Fruit fly (Drosophila melanogaster): ENCODE results near the gene CG42832.

Gene CG42832

dm6 chr3L:11648410-11648809 is 38.5 kb downstream of the CG42832 start, which contains the start of the genes RIOK1 and Polr3H (continued):
- TF ChIP-seq D19A (tag; optimal IDR thresholded peaks at IDR 0.05) (no peak), lov (optimal IDR thresholded peaks at IDR 0.05) (no peak), lov (GFP tag; IDR thresholded peaks at IDR 0.05) (no peak), NfI (GFP tag; optimal IDR thresholded peaks at IDR 0.05) (peak; percentile 72), Dp (GFP tag; optimal IDR thresholded peaks at IDR 0.05) (peak; percentile 56), gcm (GFP tag; optimal IDR thresholded peaks at IDR 0.05) (no peak), pzg (GFP tag; optimal IDR thresholded peaks at IDR 0.05) (peak; percentile 75), ken (GFP tag; IDR thresholded peaks at IDR 0.05) (peak; percentile 43; the same call in 1 of the 3 replicates), CG10431 (GFP tag; optimal IDR thresholded peaks at IDR 0.05) (no peak), Fer1 (GFP tag; optimal IDR thresholded peaks at IDR 0.05) (no peak), chn (GFP tag; optimal IDR thresholded peaks at IDR 0.05) (peak; percentile 81), CG5180 (GFP tag; optimal IDR thresholded peaks at IDR 0.05) (no peak), phol (tag; optimal IDR thresholded peaks at IDR 0.05) (peak; percentile 96), Doc3 (GFP tag; IDR thresholded peaks at IDR 0.05; ENCODE audit: partially characterized antibody) (no peak), dati (GFP tag; IDR thresholded peaks at IDR 0.05) (no peak), CG4854 (GFP tag; optimal IDR thresholded peaks at IDR 0.05) (peak; percentile 47), sob (GFP tag; IDR thresholded peaks at IDR 0.05) (peak; percentile 28; the same call in 1 of the 2 replicates), wdn (GFP tag; IDR thresholded peaks at IDR 0.05) (0 out of 2 replicates have a peak, but pooled peaks have one; percentile 5), Vsx1 (GFP tag; optimal IDR thresholded peaks at IDR 0.05) (no peak), CG14860 (GFP tag; IDR thresholded peaks at IDR 0.05; ENCODE audit: partially characterized antibody) (no peak), hbn (GFP tag; IDR thresholded peaks at IDR 0.05; ENCODE audit: partially characterized antibody) (no peak), CG4282 (GFP tag; optimal IDR thresholded peaks at IDR 0.05) (peak; percentile 14), esg (GFP tag; conservative IDR thresholded peaks at IDR 0.05) (peak; percentile 49; the same call in 1 of the 2 replicates), CG13424 (tag; optimal IDR thresholded peaks at IDR 0.05) (peak; percentile 69), CG8478 (optimal IDR thresholded peaks at IDR 0.05) (no peak), fu2 (GFP tag; optimal IDR thresholded peaks at IDR 0.05) (peak; percentile 66), CTCF (GFP tag; optimal IDR thresholded peaks at IDR 0.05) (no peak), NK7.1 (GFP tag; optimal IDR thresholded peaks at IDR 0.05) (no peak), tna (GFP tag; IDR thresholded peaks at IDR 0.05; ENCODE audit: partially characterized antibody) (no peak), zen2 (GFP tag; IDR thresholded peaks at IDR 0.05; ENCODE audit: partially characterized antibody) (no peak), prd (optimal IDR thresholded peaks at IDR 0.05) (no peak), prd (GFP tag; IDR thresholded peaks at IDR 0.05) (peak; percentile 67), CG7928 (GFP tag; optimal IDR thresholded peaks at IDR 0.05) (no peak), CG17612 (GFP tag; IDR thresholded peaks at IDR 0.05) (0 out of 2 replicates have a peak, but pooled peaks have one; percentile 8), abd-A (tag; optimal IDR thresholded peaks at IDR 0.05) (no peak), gem (tag; optimal IDR thresholded peaks at IDR 0.05) (no peak), bsh (GFP tag; optimal IDR thresholded peaks at IDR 0.05) (no peak), Mrtf (GFP tag; IDR thresholded peaks at IDR 0.05) (no peak), Med (GFP tag) (peak; percentile 97), wor (GFP tag; IDR thresholded peaks at IDR 0.05) (no peak), dm (GFP tag; optimal IDR thresholded peaks at IDR 0.05) (peak; percentile 98), CG4404 (GFP tag; IDR thresholded peaks at IDR 0.05) (peak; percentile 24; the same call in 1 of the 2 replicates), pb (GFP tag; optimal IDR thresholded peaks at IDR 0.05) (no peak), mld (GFP tag; IDR thresholded peaks at IDR 0.05; ENCODE audit: partially characterized antibody) (no peak), CG9817 (tag; optimal IDR thresholded peaks at IDR 0.05) (peak; percentile 54), Meics (GFP tag; optimal IDR thresholded peaks at IDR 0.05) (peak; percentile 64), dpn (GFP tag; optimal IDR thresholded peaks at IDR 0.05) (peak; percentile 80 to 83), CG30020 (tag; optimal IDR thresholded peaks at IDR 0.05) (no peak), salm (tag; optimal IDR thresholded peaks at IDR 0.05) (no peak), org-1 (GFP tag; optimal IDR thresholded peaks at IDR 0.05) (no peak), vfl (GFP tag; optimal IDR thresholded peaks at IDR 0.05) (peak; percentile 59), HmgD (GFP tag; optimal IDR thresholded peaks at IDR 0.05) (no peak)

Measured in whole organism, embryonic.